Worm (Caenorhabditis elegans): ENCODE results near the gene math-38.

Gene math-38

DNA sequence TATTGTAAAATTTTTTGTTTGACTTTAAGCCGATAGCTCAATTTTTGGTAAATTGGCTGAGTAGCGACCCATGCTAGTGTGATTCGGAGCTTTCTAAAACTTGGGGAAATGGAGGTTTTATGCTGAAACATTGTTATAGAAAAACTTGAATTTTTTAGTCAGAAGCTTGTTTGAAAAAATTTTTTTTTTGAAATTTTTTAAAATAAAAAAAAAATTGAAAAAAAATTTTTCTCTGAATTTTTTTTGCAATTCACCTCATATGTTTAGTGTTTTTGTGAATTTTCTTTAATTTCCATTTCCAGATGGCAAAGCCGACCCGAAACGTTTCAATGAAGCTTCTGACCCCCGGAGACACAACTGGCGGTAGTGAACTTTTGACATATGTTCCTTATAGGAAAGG lies 50.7 kb downstream of the math-38 start, which contains the start of gene Y51H7BR.4:
TSS of gene Y51H7BR.4 (plus strand) at position 301 of the 400 bp plus-strand sequence.
- TF ChIP-seq eor-1 (tag; optimal IDR thresholded peaks at IDR 0.05): no peak
